Fruit fly (Drosophila melanogaster) whole organism, embryonic: ENCODE measurements around the gene Evi5.

Source experiments
- Ada2b ChIP-seq: fragments of 200-800 bp; sonication (Bioruptor generic); IDR thresholded peaks from 2 replicates; pipeline ENCODE4 v1.3.6; 2022; ENCODE audit warnings: missing biosample characterization, missing genetic modification characterization
- CG10321 ChIP-seq: fragments of 200-800 bp; sonication (Bioruptor generic); IDR thresholded peaks from 2 replicates; pipeline ENCODE4 v1.3.6; 2022; ENCODE audit warnings: missing biosample characterization, missing genetic modification characterization
- CG10543 ChIP-seq: fragments of 200-800 bp; sonication (Bioruptor generic); optimal IDR thresholded peaks from 3 replicates; lab custom pipeline; 2017; ENCODE audit warnings: missing biosample characterization, mild to moderate bottlenecking, missing genetic modification characterization, moderate library complexity
- CG1233 ChIP-seq: fragments of 200-800 bp; sonication (Bioruptor generic); optimal IDR thresholded peaks from 4 replicates; lab custom pipeline; 2018; ENCODE audit warnings: missing biosample characterization, mild to moderate bottlenecking, missing genetic modification characterization
- CG13424 ChIP-seq: fragments of 200-800 bp; sonication (Bioruptor generic); optimal IDR thresholded peaks from 2 replicates; lab custom pipeline; 2019; ENCODE audit warnings: missing biosample characterization, mild to moderate bottlenecking, missing genetic modification characterization, moderate library complexity
- CG14014 ChIP-seq: fragments of 200-800 bp; sonication (Bioruptor generic); IDR thresholded peaks from 2 replicates; pipeline ENCODE4 v1.3.6; 2022; ENCODE audit warnings: missing biosample characterization, missing genetic modification characterization
- CG14441 ChIP-seq: fragments of 200-800 bp; sonication (Bioruptor generic); IDR thresholded peaks from 2 replicates; pipeline ENCODE4 v1.3.6; 2022; ENCODE audit warnings: missing biosample characterization, missing genetic modification characterization
- CG2199 ChIP-seq: fragments of 200-800 bp; sonication (Bioruptor generic); IDR thresholded peaks from 3 replicates; pipeline ENCODE4 v1.3.6; 2022; ENCODE audit warnings: missing biosample characterization, missing genetic modification characterization
- CG30403 ChIP-seq: fragments of 200-800 bp; sonication (Bioruptor generic); optimal IDR thresholded peaks from 3 replicates; lab custom pipeline; 2016; ENCODE audit warnings: missing biosample characterization, missing genetic modification characterization
- CG34376 ChIP-seq: fragments of 200-800 bp; sonication (Bioruptor generic); optimal IDR thresholded peaks from 2 replicates; lab custom pipeline; 2018; ENCODE audit warnings: missing biosample characterization, mild to moderate bottlenecking, missing genetic modification characterization
- CG3995 ChIP-seq: fragments of 200-800 bp; sonication (Bioruptor generic); optimal IDR thresholded peaks from 3 replicates; lab custom pipeline; 2016; ENCODE audit warnings: missing biosample characterization, missing genetic modification characterization
- CG4360 ChIP-seq: fragments of 200-800 bp; sonication (Bioruptor generic); IDR thresholded peaks from 2 replicates; pipeline ENCODE4 v1.3.6; 2022; ENCODE audit warnings: missing biosample characterization, missing genetic modification characterization
- CkIIα-i1 ChIP-seq: fragments of 200-800 bp; sonication (Bioruptor generic); IDR thresholded peaks from 2 replicates; pipeline ENCODE4 v1.3.6; 2022; ENCODE audit warnings: missing biosample characterization, missing genetic modification characterization
- E2f2 ChIP-seq: fragments of 200-800 bp; sonication (Bioruptor generic); IDR thresholded peaks from 2 replicates; pipeline ENCODE4 v1.3.6; 2022; ENCODE audit warnings: missing biosample characterization, missing genetic modification characterization
- GATAe ChIP-seq: fragments of 200-800 bp; sonication (Bioruptor generic); conservative IDR thresholded peaks from 2 replicates; pipeline ENCODE4 v1.3.6; 2022; ENCODE audit warnings: missing biosample characterization, missing genetic modification characterization
- HLH3B ChIP-seq: fragments of 200-800 bp; sonication (Bioruptor generic); IDR thresholded peaks from 2 replicates; pipeline ENCODE4 v1.3.6; 2022; ENCODE audit warnings: missing biosample characterization, missing genetic modification characterization
- Hand ChIP-seq: fragments of 200-800 bp; sonication (Bioruptor generic); optimal IDR thresholded peaks from 2 replicates; lab custom pipeline; 2017; ENCODE audit warnings: mild to moderate bottlenecking, missing biosample characterization, missing genetic modification reagents, missing genetic modification characterization
- Hey ChIP-seq: fragments of 200-800 bp; sonication (Bioruptor generic); optimal IDR thresholded peaks from 3 replicates; lab custom pipeline; 2018; ENCODE audit warnings: missing biosample characterization, mild to moderate bottlenecking, missing genetic modification characterization
- Hr51 ChIP-seq, 2 experiments: fragments of 200-800 bp; sonication (Bioruptor generic); optimal IDR thresholded peaks; 2 replicates in 1 of 2; 3 replicates in 1 of 2; lab custom pipeline; 2016 to 2018; ENCODE audit warnings: missing biosample characterization in 2 of 2, missing genetic modification characterization in 2 of 2, mild to moderate bottlenecking in 1 of 2, moderate library complexity in 1 of 2
- Jarid2 ChIP-seq: fragments of 200-800 bp; sonication (Bioruptor generic); optimal IDR thresholded peaks from 3 replicates; lab custom pipeline; 2017; ENCODE audit warnings: mild to moderate bottlenecking, missing biosample characterization, missing genetic modification reagents, missing genetic modification characterization
- Myb ChIP-seq: fragments of 200-800 bp; sonication (Bioruptor generic); optimal IDR thresholded peaks from 2 replicates; lab custom pipeline; 2016; ENCODE audit warnings: missing biosample characterization, missing genetic modification characterization
- Pdp1 ChIP-seq, 2 experiments: fragments of 200-800 bp; sonication (Bioruptor generic); optimal IDR thresholded peaks; 3 replicates each; lab custom pipeline; 2016; ENCODE audit warnings: missing biosample characterization in 2 of 2, missing genetic modification characterization in 2 of 2, mild to moderate bottlenecking in 1 of 2, moderate library complexity in 1 of 2
- btn ChIP-seq: fragments of 200-800 bp; sonication (Bioruptor generic); optimal IDR thresholded peaks from 2 replicates; lab custom pipeline; 2016; ENCODE audit warnings: missing biosample characterization, missing genetic modification characterization
- chinmo ChIP-seq: fragments of 200-800 bp; sonication (Bioruptor generic); IDR thresholded peaks from 4 replicates; pipeline ENCODE4 v1.3.6; 2022; ENCODE audit warnings: missing biosample characterization, missing genetic modification characterization; ENCODE audit not compliant: partially characterized antibody
- crol ChIP-seq: fragments of 200-800 bp; sonication (Bioruptor generic); IDR thresholded peaks from 2 replicates; pipeline ENCODE4 v1.3.6; 2022; ENCODE audit warnings: missing biosample characterization, missing genetic modification characterization
- cwo ChIP-seq: fragments of 200-800 bp; sonication (Bioruptor generic); optimal IDR thresholded peaks from 3 replicates; lab custom pipeline; 2017; ENCODE audit warnings: missing biosample characterization, missing genetic modification characterization, mild to moderate bottlenecking, moderate library complexity, missing genetic modification reagents
- dmrt11E ChIP-seq: fragments of 200-800 bp; sonication (Bioruptor generic); optimal IDR thresholded peaks from 3 replicates; lab custom pipeline; 2018; ENCODE audit warnings: missing biosample characterization, mild to moderate bottlenecking, missing genetic modification characterization, moderate library complexity
- dpn ChIP-seq, 2 experiments: fragments of 200-800 bp; sonication (Bioruptor generic); optimal IDR thresholded peaks; 3 replicates each; lab custom pipeline; 2016; ENCODE audit warnings: missing biosample characterization in 2 of 2, missing genetic modification characterization in 2 of 2
- eve ChIP-seq, 2 experiments: fragments of >200 bp; optimal IDR thresholded peaks; 2 replicates each; lab custom pipeline; 2017; ENCODE audit warnings: missing biosample characterization in 2 of 2, missing genetic modification characterization in 2 of 2
- exex ChIP-seq: fragments of 200-800 bp; sonication (Bioruptor generic); optimal IDR thresholded peaks from 4 replicates; lab custom pipeline; 2018; ENCODE audit warnings: missing biosample characterization, mild to moderate bottlenecking, missing genetic modification characterization, moderate library complexity
- grn ChIP-seq: fragments of 200-800 bp; sonication (Bioruptor generic); optimal IDR thresholded peaks from 3 replicates; lab custom pipeline; 2017; ENCODE audit warnings: missing biosample characterization, missing genetic modification characterization
- lab ChIP-seq: fragments of 200-800 bp; sonication (Bioruptor generic); optimal IDR thresholded peaks from 3 replicates; lab custom pipeline; 2017; ENCODE audit warnings: missing biosample characterization, missing genetic modification characterization, mild to moderate bottlenecking, moderate library complexity, missing genetic modification reagents
- lbe ChIP-seq: fragments of 200-800 bp; sonication (Bioruptor generic); optimal IDR thresholded peaks from 2 replicates; lab custom pipeline; 2016; ENCODE audit warnings: missing biosample characterization, mild to moderate bottlenecking, missing genetic modification characterization
- mirr ChIP-seq: fragments of 200-800 bp; sonication (Bioruptor generic); optimal IDR thresholded peaks from 3 replicates; lab custom pipeline; 2018; ENCODE audit warnings: missing biosample characterization, mild to moderate bottlenecking, missing genetic modification characterization
- pnt ChIP-seq: fragments of 200-800 bp; sonication (Bioruptor generic); optimal IDR thresholded peaks from 3 replicates; lab custom pipeline; 2016; ENCODE audit warnings: missing biosample characterization, missing genetic modification characterization
- sd ChIP-seq: fragments of 200-800 bp; sonication (Bioruptor generic); optimal IDR thresholded peaks from 3 replicates; lab custom pipeline; 2018; ENCODE audit warnings: missing biosample characterization, mild to moderate bottlenecking, missing genetic modification characterization, moderate library complexity
- sug ChIP-seq: fragments of 200-800 bp; optimal IDR thresholded peaks from 2 replicates; lab custom pipeline; 2019; ENCODE audit warnings: missing biosample characterization, mild to moderate bottlenecking, missing genetic modification characterization, moderate library complexity

Evi5 gene

DNA sequence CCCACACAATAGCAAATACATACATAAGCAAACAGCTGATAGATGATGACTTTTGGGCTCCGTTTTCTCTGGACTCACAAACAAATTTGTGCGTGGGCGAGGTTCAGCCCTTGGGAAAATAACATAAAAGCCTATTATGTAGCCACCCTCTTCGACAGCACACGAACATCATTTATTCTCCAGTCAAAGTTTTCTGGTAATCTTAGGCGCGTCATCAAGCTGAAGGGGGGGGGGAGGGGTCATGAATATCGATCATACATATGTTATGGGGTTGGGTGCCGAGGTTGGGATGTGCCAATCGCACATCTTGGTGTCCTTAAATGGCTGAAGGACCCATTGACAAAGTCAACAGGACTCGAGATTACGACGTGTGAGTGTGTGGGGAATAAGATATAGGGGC lies 44.0 kb upstream of the Evi5 start (continued):
- TF ChIP-seq CG13424 (no peak), Ada2b (GFP tag; lab: Robert Waterston, UW) (no peak), mirr (GFP tag; lab: Kevin White, UChicago) (peak; percentile 17), Myb (no peak), dpn (GFP tag; optimal IDR thresholded peaks at IDR 0.05; lab: Kevin White, UChicago) (no peak), CG30403 (GFP tag; lab: Kevin White, UChicago) (no peak), E2f2 (GFP tag; lab: Robert Waterston, UW) (no peak), CkIIα-i1 (GFP tag; lab: Robert Waterston, UW) (no peak), Hr51 (GFP tag; optimal IDR thresholded peaks at IDR 0.05; lab: Kevin White, UChicago) (peak in 1 of 2 experiments; percentile 35), Hey (no peak), Hand (GFP tag; lab: Kevin White, UChicago) (no peak)

- TF ChIP-seq pnt = no peak
- no peak for TF ChIP-seq btn (GFP tag; lab: Kevin White, UChicago)
- TF ChIP-seq lbe (GFP tag; lab: Kevin White, UChicago) = peak; percentile 14
- TF ChIP-seq dmrt11E (tag; lab: Kevin White, UChicago) = no peak
- TF ChIP-seq CG3995 = no peak
- no peak for TF ChIP-seq HLH3B (GFP tag; lab: Robert Waterston, UW)
- TF ChIP-seq CG14014 (GFP tag; lab: Robert Waterston, UW) = no peak
- TF ChIP-seq, all 482 proteins: peak for 1
Measured at dm6 chrX:11496257-11496656, 42.1 kb upstream of the Evi5 start.

DNA sequence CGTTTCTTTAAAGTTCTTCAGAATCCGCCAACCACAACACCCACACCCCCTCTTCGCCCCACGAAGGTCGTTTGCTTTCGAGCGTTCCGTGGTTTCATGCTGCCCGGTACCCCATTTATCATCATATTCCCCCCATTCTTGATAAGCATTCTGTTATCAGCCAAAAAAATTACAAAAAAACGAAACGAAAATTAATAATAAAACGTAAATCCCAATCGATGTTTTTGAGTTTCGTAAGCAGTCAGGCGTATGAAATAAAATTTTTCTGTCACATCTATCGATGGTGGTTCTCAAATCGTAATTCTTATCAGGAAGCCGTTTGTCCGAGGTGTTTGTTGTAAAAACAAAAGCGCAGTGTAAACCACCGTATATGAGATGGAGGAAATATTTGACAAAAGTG lies 41.3 kb upstream of the Evi5 start:
- 0 out of 2 replicates have a peak, but pooled peaks have one; percentile 17 for TF ChIP-seq CG4360 (GFP tag; lab: Robert Waterston, UW)
- no peak for TF ChIP-seq Jarid2 (GFP tag; lab: Kevin White, UChicago)
- peak; percentile 31 for TF ChIP-seq lab (GFP tag; lab: Kevin White, UChicago)
- TF ChIP-seq CG10321 (GFP tag; lab: Robert Waterston, UW) = no peak
- TF ChIP-seq CG2199 = peak; percentile 24; the same call in 1 of the 3 replicates
- TF ChIP-seq CG10543 (GFP tag; lab: Kevin White, UChicago) = peak; percentile 4
- peak; percentile 72 for TF ChIP-seq CG34376 (GFP tag; lab: Kevin White, UChicago)
- peak in 1 of 2 experiments; percentile 12 for TF ChIP-seq eve (GFP tag; optimal IDR thresholded peaks at IDR 0.05; lab: Kevin White, UChicago)
- TF ChIP-seq grn (GFP tag; lab: Kevin White, UChicago) = peak; percentile 36
- 0 out of 2 replicates have a peak, but pooled peaks have one; percentile 21 for TF ChIP-seq CG14441
- TF ChIP-seq Hand (GFP tag; lab: Kevin White, UChicago) = no peak
- TF ChIP-seq chinmo (GFP tag; lab: Robert Waterston, UW) = 0 out of 4 replicates have a peak, but pooled peaks have one; percentile 45
- TF ChIP-seq sd (tag; lab: Kevin White, UChicago) = peak; percentile 58
- TF ChIP-seq sug = peak; percentile 73
- peak in 1 of 2 experiments; percentile 69 for TF ChIP-seq Pdp1 (GFP tag; optimal IDR thresholded peaks at IDR 0.05; lab: Kevin White, UChicago)
- peak; percentile 10; the same call in 1 of the 2 replicates for TF ChIP-seq crol
- TF ChIP-seq GATAe (GFP tag; lab: Robert Waterston, UW) = 0 out of 2 replicates have a peak, but pooled peaks have one; percentile 18
- peak; percentile 55 for TF ChIP-seq mirr (GFP tag; lab: Kevin White, UChicago)
- peak; percentile 12 for TF ChIP-seq cwo (GFP tag; lab: Kevin White, UChicago)
- peak; percentile 85 for TF ChIP-seq exex
- no peak for TF ChIP-seq CG1233 (GFP tag; lab: Kevin White, UChicago)
